Worm (Caenorhabditis elegans): Measurements from ENCODE around the gene nlp-6.

Gene nlp-6

ce11 chrX:17670379-17671077 is 8.3 kb downstream of the nlp-6 start, which contains the start of gene T23E7.2 (continued):
- no peak for TF ChIP-seq nhr-10 (tag; optimal IDR thresholded peaks at IDR 0.05)
- TF ChIP-seq lin-15B (tag; optimal IDR thresholded peaks at IDR 0.05): no peak
- no peak for TF ChIP-seq Y75B8A.6 (GFP tag; IDR thresholded peaks at IDR 0.05)

DNA sequence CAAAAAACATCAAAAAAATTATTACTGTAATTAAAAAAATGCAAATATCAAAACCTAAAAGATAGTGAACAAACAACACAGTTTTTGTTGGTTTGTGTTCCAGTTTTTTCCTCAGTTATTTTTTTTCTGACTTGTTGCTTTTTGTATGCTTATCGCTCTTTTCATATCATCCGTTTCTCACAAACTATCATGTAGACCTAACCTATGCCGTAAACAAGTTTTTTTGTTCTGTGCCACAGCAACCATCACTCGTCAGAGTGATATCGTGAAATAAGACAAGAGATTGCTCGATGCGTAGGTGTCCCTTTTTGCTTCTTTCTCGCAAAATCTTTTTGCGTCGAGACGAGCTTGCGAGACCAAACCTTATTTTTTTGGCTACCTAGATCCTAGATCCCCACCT is 10.0 kb downstream of the nlp-6 start:
- no peak for TF ChIP-seq madf-5 (GFP tag; IDR thresholded peaks at IDR 0.05)
- TF ChIP-seq lin-1 (GFP tag; IDR thresholded peaks at IDR 0.05): no peak
- no peak for TF ChIP-seq Y5F2A.4 (GFP tag; optimal IDR thresholded peaks at IDR 0.05)
- TF ChIP-seq nhr-28 (tag; optimal IDR thresholded peaks at IDR 0.05): peak; percentile 7
- no peak for TF ChIP-seq fkh-10 (GFP tag; optimal IDR thresholded peaks at IDR 0.05)
- TF ChIP-seq skn-1 (tag; optimal IDR thresholded peaks at IDR 0.05): no peak
- no peak for TF ChIP-seq lin-38 (GFP tag; IDR thresholded peaks at IDR 0.05)
- TF ChIP-seq lin-39 (tag; optimal IDR thresholded peaks at IDR 0.05): no peak
- no peak for TF ChIP-seq mes-2 (tag; optimal IDR thresholded peaks at IDR 0.05; ENCODE audit: poor library complexity, severe bottlenecking)
- TF ChIP-seq aha-1 (tag): peak; percentile 20
- TF ChIP-seq mxl-3 (GFP tag; optimal IDR thresholded peaks at IDR 0.05): no peak
- no peak for TF ChIP-seq ztf-7 (tag; optimal IDR thresholded peaks at IDR 0.05)
- no peak for TF ChIP-seq ces-1 (GFP tag; optimal IDR thresholded peaks at IDR 0.05)
- TF ChIP-seq ZK337.2 (GFP tag; IDR thresholded peaks at IDR 0.05): no peak
- TF ChIP-seq daf-16 (GFP tag; optimal IDR thresholded peaks at IDR 0.05): peak in 1 of 2 experiments; percentile 56
- peak; percentile 61 for TF ChIP-seq daf-16 (tag; optimal IDR thresholded peaks at IDR 0.05)
- no peak for TF ChIP-seq nhr-48 (tag; optimal IDR thresholded peaks at IDR 0.05)

ce11 chrX:17674313-17674712 is 12.1 kb downstream of the nlp-6 start:
- peak; percentile 95 for TF ChIP-seq set-16 (GFP tag; IDR thresholded peaks at IDR 0.05)
- no peak for TF ChIP-seq nhr-76 (tag; optimal IDR thresholded peaks at IDR 0.05)
- TF ChIP-seq lsy-2 (tag; optimal IDR thresholded peaks at IDR 0.05): no peak

DNA sequence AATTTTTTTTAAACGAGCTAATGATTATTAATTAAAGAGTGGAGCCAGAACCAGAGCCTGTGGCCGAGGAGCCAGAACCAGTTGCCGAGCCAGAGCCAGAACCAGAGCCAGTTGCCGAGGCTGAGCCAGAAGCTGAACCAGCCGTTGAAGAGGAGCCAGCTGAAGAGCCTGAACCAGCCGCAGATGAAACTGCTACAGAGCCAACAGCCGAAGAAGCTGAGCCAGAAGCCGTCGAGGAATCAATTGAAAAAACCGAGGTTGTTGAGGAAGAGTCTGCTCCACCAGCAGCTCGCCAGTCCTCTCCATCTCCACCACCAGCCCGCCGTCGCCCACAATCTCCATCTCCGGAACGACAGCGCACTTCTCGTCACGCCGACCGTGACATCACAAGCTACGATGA is 13.5 kb downstream of the nlp-6 start:
- TF ChIP-seq madf-9 (GFP tag; conservative IDR thresholded peaks at IDR 0.05): no peak
- peak; percentile 92 for TF ChIP-seq set-16 (GFP tag; IDR thresholded peaks at IDR 0.05)
- TF ChIP-seq lin-1 (GFP tag; IDR thresholded peaks at IDR 0.05): no peak
- TF ChIP-seq R02D3.7 (tag; optimal IDR thresholded peaks at IDR 0.05): no peak
- TF ChIP-seq tag-97 (GFP tag; IDR thresholded peaks at IDR 0.05): no peak
- TF ChIP-seq mxl-2 (GFP tag; conservative IDR thresholded peaks at IDR 0.05): no peak
- TF ChIP-seq aly-2 (tag; optimal IDR thresholded peaks at IDR 0.05): no peak
- TF ChIP-seq F10B5.3 (tag; optimal IDR thresholded peaks at IDR 0.05): no peak
- peak in 1 of 2 experiments; percentile 47 for TF ChIP-seq unc-62 (GFP tag; optimal IDR thresholded peaks at IDR 0.05 in 1 of 2)
- TF ChIP-seq unc-62 (tag; optimal IDR thresholded peaks at IDR 0.05): no peak
- TF ChIP-seq pqm-1 (tag; optimal IDR thresholded peaks at IDR 0.05): no peak
- no peak for TF ChIP-seq vab-7 (GFP tag; IDR thresholded peaks at IDR 0.05)
- TF ChIP-seq lin-29 (GFP tag; IDR thresholded peaks at IDR 0.05): no peak
- TF ChIP-seq unc-39 (tag; optimal IDR thresholded peaks at IDR 0.05): no peak
- 0 out of 2 replicates have a peak, but pooled peaks have one; percentile 19 for TF ChIP-seq egl-43 (GFP tag; IDR thresholded peaks at IDR 0.05)
- no peak for TF ChIP-seq spr-3 (GFP tag; optimal IDR thresholded peaks at IDR 0.05)

Measured in whole organism, L4 larva.